Fruit fly (Drosophila melanogaster) whole organism, embryonic: ENCODE data around the gene ZnT63C.

Experiments used
- Atf-2 ChIP-seq: fragments of 200-800 bp; sonication (Bioruptor generic); optimal IDR thresholded peaks from 2 replicates; lab custom pipeline; 2016; ENCODE audit warnings: missing biosample characterization, missing genetic modification characterization
- Awh ChIP-seq: fragments of 200-800 bp; sonication (Bioruptor generic); IDR thresholded peaks from 2 replicates; pipeline ENCODE4, ENCODE4 v1.3.6; 2022; ENCODE audit warnings: missing biosample characterization, missing genetic modification characterization
- B-H2 ChIP-seq: fragments of 200-800 bp; sonication (Bioruptor generic); optimal IDR thresholded peaks from 2 replicates; lab custom pipeline; 2018; ENCODE audit warnings: missing biosample characterization, mild to moderate bottlenecking, missing genetic modification characterization
- Blimp-1 ChIP-seq: fragments of 200-800 bp; sonication (Bioruptor generic); optimal IDR thresholded peaks from 3 replicates; lab custom pipeline; 2018; ENCODE audit warnings: missing biosample characterization, missing genetic modification characterization, mild to moderate bottlenecking, moderate library complexity, missing genetic modification reagents
- CG10654 ChIP-seq: fragments of 200-800 bp; sonication (Bioruptor generic); optimal IDR thresholded peaks from 2 replicates; lab custom pipeline; 2016; ENCODE audit warnings: missing biosample characterization, missing genetic modification characterization
- CG10979 ChIP-seq: fragments of 200-800 bp; sonication (Bioruptor generic); optimal IDR thresholded peaks from 2 replicates; lab custom pipeline; 2018; ENCODE audit warnings: missing biosample characterization, mild to moderate bottlenecking, missing genetic modification characterization, moderate library complexity
- CG11398 ChIP-seq: fragments of 200-800 bp; sonication (Bioruptor generic); optimal IDR thresholded peaks from 2 replicates; lab custom pipeline; 2016; ENCODE audit warnings: missing biosample characterization, missing genetic modification characterization
- CG12236 ChIP-seq: fragments of 200-800 bp; sonication (Bioruptor generic); optimal IDR thresholded peaks from 2 replicates; lab custom pipeline; 2016; ENCODE audit warnings: missing biosample characterization, missing genetic modification characterization
- CG13296 ChIP-seq: fragments of 200-800 bp; sonication (Bioruptor generic); optimal IDR thresholded peaks from 3 replicates; lab custom pipeline; 2018; ENCODE audit warnings: missing biosample characterization, mild to moderate bottlenecking, missing genetic modification characterization
- CG13424 ChIP-seq: fragments of 200-800 bp; sonication (Bioruptor generic); optimal IDR thresholded peaks from 2 replicates; lab custom pipeline; 2019; ENCODE audit warnings: missing biosample characterization, mild to moderate bottlenecking, missing genetic modification characterization, moderate library complexity
- CG13894 ChIP-seq: fragments of 200-800 bp; sonication (Bioruptor generic); optimal IDR thresholded peaks from 3 replicates; lab custom pipeline; 2018; ENCODE audit warnings: missing biosample characterization, mild to moderate bottlenecking, missing genetic modification characterization, moderate library complexity
- CG15479 ChIP-seq: fragments of 200-800 bp; sonication (Bioruptor generic); optimal IDR thresholded peaks from 3 replicates; lab custom pipeline; 2019; ENCODE audit warnings: missing biosample characterization, mild to moderate bottlenecking, missing genetic modification characterization, moderate library complexity
- CG17359 ChIP-seq: fragments of 200-800 bp; sonication (Bioruptor generic); optimal IDR thresholded peaks from 3 replicates; lab custom pipeline; 2018; ENCODE audit warnings: missing biosample characterization, mild to moderate bottlenecking, missing genetic modification characterization, moderate library complexity
- CG17385 ChIP-seq: fragments of 200-800 bp; sonication (Bioruptor generic); optimal IDR thresholded peaks from 3 replicates; lab custom pipeline; 2018; ENCODE audit warnings: missing biosample characterization, mild to moderate bottlenecking, missing genetic modification characterization
- CG18262 ChIP-seq: fragments of 200-800 bp; optimal IDR thresholded peaks from 3 replicates; lab custom pipeline; 2019; ENCODE audit warnings: missing biosample characterization, mild to moderate bottlenecking, missing genetic modification characterization, moderate library complexity
- CG2712 ChIP-seq: fragments of 200-800 bp; optimal IDR thresholded peaks from 3 replicates; lab custom pipeline; 2019; ENCODE audit warnings: missing biosample characterization, mild to moderate bottlenecking, missing genetic modification characterization, moderate library complexity
- CG31441 ChIP-seq: fragments of 200-800 bp; sonication (Bioruptor generic); IDR thresholded peaks from 2 replicates; pipeline ENCODE4 v1.3.6; 2022; ENCODE audit warnings: missing biosample characterization, missing genetic modification characterization
- CG4360 ChIP-seq: fragments of 200-800 bp; sonication (Bioruptor generic); IDR thresholded peaks from 2 replicates; pipeline ENCODE4 v1.3.6; 2022; ENCODE audit warnings: missing biosample characterization, missing genetic modification characterization
- CG6175 ChIP-seq: fragments of 200-800 bp; sonication (Bioruptor generic); IDR thresholded peaks from 3 replicates; pipeline ENCODE4 v1.3.6; 2022; ENCODE audit warnings: missing biosample characterization, missing genetic modification characterization
- CG6654 ChIP-seq: fragments of 200-800 bp; sonication (Bioruptor generic); optimal IDR thresholded peaks from 2 replicates; lab custom pipeline; 2017; ENCODE audit warnings: missing biosample characterization, mild to moderate bottlenecking, missing genetic modification characterization
- CG6683 ChIP-seq: fragments of 200-800 bp; sonication (Bioruptor generic); optimal IDR thresholded peaks from 2 replicates; lab custom pipeline; 2017; ENCODE audit warnings: missing biosample characterization, mild to moderate bottlenecking, missing genetic modification characterization, missing genetic modification reagents
- CG6854 ChIP-seq: fragments of 200-800 bp; sonication (Bioruptor generic); optimal IDR thresholded peaks from 3 replicates; lab custom pipeline; 2017; ENCODE audit warnings: missing biosample characterization, mild to moderate bottlenecking, missing genetic modification characterization
- CG7928 ChIP-seq: fragments of 200-800 bp; sonication (Bioruptor generic); optimal IDR thresholded peaks from 2 replicates; lab custom pipeline; 2017; ENCODE audit warnings: missing biosample characterization, mild to moderate bottlenecking, missing genetic modification characterization
- CG8388 ChIP-seq: fragments of 200-800 bp; sonication (Bioruptor generic); optimal IDR thresholded peaks from 2 replicates; lab custom pipeline; 2019; ENCODE audit warnings: missing biosample characterization, mild to moderate bottlenecking, missing genetic modification characterization, moderate library complexity
- CG9437 ChIP-seq: fragments of 200-800 bp; sonication (Bioruptor generic); optimal IDR thresholded peaks from 2 replicates; lab custom pipeline; 2018; ENCODE audit warnings: missing biosample characterization, mild to moderate bottlenecking, missing genetic modification characterization
- CG9727 ChIP-seq: fragments of 200-800 bp; sonication (Bioruptor generic); optimal IDR thresholded peaks from 3 replicates; lab custom pipeline; 2017; ENCODE audit warnings: missing biosample characterization, mild to moderate bottlenecking, missing genetic modification characterization
- Drgx ChIP-seq: fragments of 200-800 bp; sonication (Bioruptor generic); IDR thresholded peaks from 2 replicates; pipeline ENCODE4 v1.3.6; 2022; ENCODE audit warnings: missing biosample characterization, missing genetic modification characterization
- HmgZ ChIP-seq: fragments of 200-800 bp; sonication (Bioruptor generic); optimal IDR thresholded peaks from 2 replicates; lab custom pipeline; 2018; ENCODE audit warnings: missing biosample characterization, mild to moderate bottlenecking, missing genetic modification characterization
- Lhr ChIP-seq: fragments of 200-800 bp; sonication (Bioruptor generic); optimal IDR thresholded peaks from 3 replicates; lab custom pipeline; 2017; ENCODE audit warnings: mild to moderate bottlenecking, missing biosample characterization, missing genetic modification reagents, missing genetic modification characterization
- Neu2 ChIP-seq: fragments of 200-800 bp; sonication (Bioruptor generic); optimal IDR thresholded peaks from 3 replicates; lab custom pipeline; 2016; ENCODE audit warnings: missing biosample characterization, missing genetic modification characterization, borderline replicate concordance
- Oaz ChIP-seq: fragments of 200-800 bp; sonication (Bioruptor generic); IDR thresholded peaks from 2 replicates; pipeline ENCODE4 v1.3.6; 2022; ENCODE audit warnings: missing biosample characterization, missing genetic modification characterization
- PHDP ChIP-seq: fragments of 200-800 bp; sonication (Bioruptor generic); optimal IDR thresholded peaks from 3 replicates; lab custom pipeline; 2018; ENCODE audit warnings: missing biosample characterization, mild to moderate bottlenecking, missing genetic modification characterization, moderate library complexity
- Rfx ChIP-seq: fragments of 200-800 bp; sonication (Bioruptor generic); IDR thresholded peaks from 2 replicates; pipeline ENCODE4 v1.3.6; 2022; ENCODE audit warnings: missing biosample characterization, missing genetic modification characterization
- Rx ChIP-seq: fragments of 200-800 bp; sonication (Bioruptor generic); IDR thresholded peaks from 2 replicates; pipeline ENCODE4 v1.3.6; 2022; ENCODE audit warnings: missing biosample characterization, missing genetic modification characterization
- Spps ChIP-seq: fragments of 200-800 bp; sonication (Bioruptor generic); optimal IDR thresholded peaks from 2 replicates; lab custom pipeline; 2018; ENCODE audit warnings: missing biosample characterization, mild to moderate bottlenecking, missing genetic modification characterization
- TFAM ChIP-seq: fragments of 200-800 bp; sonication (Bioruptor generic); optimal IDR thresholded peaks from 2 replicates; lab custom pipeline; 2017; ENCODE audit warnings: missing biosample characterization, missing genetic modification characterization, inconsistent platforms
- Vsx1 ChIP-seq: fragments of 200-800 bp; sonication (Bioruptor generic); optimal IDR thresholded peaks from 2 replicates; lab custom pipeline; 2017; ENCODE audit warnings: missing biosample characterization, mild to moderate bottlenecking, missing genetic modification characterization, missing genetic modification reagents
- aop ChIP-seq: fragments of 200-800 bp; sonication (Bioruptor generic); IDR thresholded peaks from 2 replicates; pipeline ENCODE4 v1.3.6; 2022; ENCODE audit warnings: missing biosample characterization, missing genetic modification characterization
- dati ChIP-seq: fragments of 200-800 bp; sonication (Bioruptor generic); IDR thresholded peaks from 2 replicates; pipeline ENCODE4 v1.3.6; 2022; ENCODE audit warnings: missing biosample characterization, missing genetic modification characterization
- disco-r ChIP-seq: fragments of 200-800 bp; sonication (Bioruptor generic); optimal IDR thresholded peaks from 2 replicates; lab custom pipeline; 2016; ENCODE audit warnings: missing biosample characterization, missing genetic modification characterization
- dmrt11E ChIP-seq: fragments of 200-800 bp; sonication (Bioruptor generic); optimal IDR thresholded peaks from 3 replicates; lab custom pipeline; 2018; ENCODE audit warnings: missing biosample characterization, mild to moderate bottlenecking, missing genetic modification characterization, moderate library complexity
- fd96Cb ChIP-seq: fragments of 200-800 bp; sonication (Bioruptor generic); optimal IDR thresholded peaks from 2 replicates; lab custom pipeline; 2018; ENCODE audit warnings: missing biosample characterization, mild to moderate bottlenecking, missing genetic modification characterization, moderate library complexity
- gem ChIP-seq: fragments of 200-800 bp; sonication (Bioruptor generic); optimal IDR thresholded peaks from 2 replicates; lab custom pipeline; 2019; ENCODE audit warnings: missing biosample characterization, mild to moderate bottlenecking, missing genetic modification characterization, moderate library complexity
- grau ChIP-seq: fragments of 200-800 bp; optimal IDR thresholded peaks from 3 replicates; lab custom pipeline; 2019; ENCODE audit warnings: missing biosample characterization, mild to moderate bottlenecking, missing genetic modification characterization, moderate library complexity
- insv ChIP-seq, 2 experiments: fragments of 200-800 bp; sonication (Bioruptor generic); optimal IDR thresholded peaks; 3 replicates each; lab custom pipeline; 2016 to 2018; ENCODE audit warnings: missing biosample characterization in 2 of 2, missing genetic modification characterization in 2 of 2
- nmo ChIP-seq: fragments of 200-800 bp; sonication (Bioruptor generic); optimal IDR thresholded peaks from 2 replicates; lab custom pipeline; 2018; ENCODE audit warnings: missing biosample characterization, mild to moderate bottlenecking, missing genetic modification characterization, moderate library complexity
- pan ChIP-seq, 4 experiments: fragments of >200 bp in 3 of 4; fragments of 200-800 bp in 1 of 4; sonication (Bioruptor generic) in 1 of 4; optimal IDR thresholded peaks in 3 of 4; IDR thresholded peaks in 1 of 4; 2 replicates each; pipeline versions ENCODE4 v1.3.6 to Lab custom; 2017 to 2022; ENCODE audit warnings: missing biosample characterization in 2 of 4, missing genetic modification characterization in 2 of 4, mixed read lengths in 1 of 4
- phol ChIP-seq: fragments of 200-800 bp; sonication (Bioruptor generic); optimal IDR thresholded peaks from 3 replicates; lab custom pipeline; 2018; ENCODE audit warnings: missing biosample characterization, mild to moderate bottlenecking, missing genetic modification characterization, moderate library complexity
- shn ChIP-seq: fragments of 200-800 bp; sonication (Bioruptor generic); optimal IDR thresholded peaks from 3 replicates; lab custom pipeline; 2016; ENCODE audit warnings: missing biosample characterization, missing genetic modification characterization

The ZnT63C gene

dm6 chr3L:3338882-3339590 is 35.5 kb downstream of the ZnT63C start (continued):
- TF ChIP-seq CG6175 (GFP tag; lab: Robert Waterston, UW) = no peak
- TF ChIP-seq CG6654 (GFP tag; lab: Kevin White, UChicago) = peak; percentile 93
- TF ChIP-seq Drgx (GFP tag; lab: Robert Waterston, UW) = peak; percentile 75
- TF ChIP-seq Blimp-1 = peak; percentile 34
- TF ChIP-seq gem (tag; lab: Kevin White, UChicago) = peak; percentile 25
- TF ChIP-seq CG7928 (GFP tag; lab: Kevin White, UChicago) = no peak
- no peak for TF ChIP-seq disco-r (GFP tag; lab: Kevin White, UChicago)
- peak; percentile 97 to 99 for TF ChIP-seq insv (GFP tag; optimal IDR thresholded peaks at IDR 0.05; lab: Kevin White, UChicago)
- TF ChIP-seq Neu2 (GFP tag; lab: Kevin White, UChicago) = peak; percentile 88
- no peak for TF ChIP-seq Rx (GFP tag; lab: Robert Waterston, UW)
- TF ChIP-seq pan (optimal IDR thresholded peaks at IDR 0.05; lab: Kevin White, UChicago) = no peak
- no peak for TF ChIP-seq pan (GFP tag; optimal IDR thresholded peaks at IDR 0.05 in 1 of 2, IDR thresholded peaks at IDR 0.05 in 1 of 2)
- TF ChIP-seq fd96Cb = peak; percentile 2
- TF ChIP-seq shn (GFP tag; lab: Kevin White, UChicago) = no peak
- peak; percentile 2 for TF ChIP-seq grau
- TF ChIP-seq CG13424 = peak; percentile 10
- no peak for TF ChIP-seq TFAM (GFP tag; lab: Kevin White, UChicago)
- peak; percentile 33 for TF ChIP-seq phol (tag; lab: Kevin White, UChicago)
- peak; percentile 92 for TF ChIP-seq CG4360 (GFP tag; lab: Robert Waterston, UW)
- no peak for TF ChIP-seq CG17385
- TF ChIP-seq nmo (GFP tag; lab: Kevin White, UChicago) = peak; percentile 38
- no peak for TF ChIP-seq HmgZ (tag; lab: Kevin White, UChicago)
- TF ChIP-seq CG9727 (GFP tag; lab: Kevin White, UChicago) = peak; percentile 11
- peak; percentile 8; the same call in 1 of the 2 replicates for TF ChIP-seq CG31441 (GFP tag; lab: Robert Waterston, UW)
- peak; percentile 36 for TF ChIP-seq CG10979
- TF ChIP-seq Rfx (GFP tag; lab: Robert Waterston, UW) = no peak
- peak; percentile 30 for TF ChIP-seq dmrt11E
- TF ChIP-seq Oaz (GFP tag; lab: Robert Waterston, UW) = no peak
- peak; percentile 30 for TF ChIP-seq CG2712 (tag; lab: Kevin White, UChicago)
- no peak for TF ChIP-seq CG13296 (GFP tag; lab: Kevin White, UChicago)
- no peak for TF ChIP-seq aop
- TF ChIP-seq PHDP (tag; lab: Kevin White, UChicago) = peak; percentile 6
- TF ChIP-seq CG8388 (GFP tag; lab: Kevin White, UChicago) = peak; percentile 28
- no peak for TF ChIP-seq Spps (tag; lab: Kevin White, UChicago)
- TF ChIP-seq CG18262 (tag; lab: Kevin White, UChicago) = peak; percentile 48

DNA sequence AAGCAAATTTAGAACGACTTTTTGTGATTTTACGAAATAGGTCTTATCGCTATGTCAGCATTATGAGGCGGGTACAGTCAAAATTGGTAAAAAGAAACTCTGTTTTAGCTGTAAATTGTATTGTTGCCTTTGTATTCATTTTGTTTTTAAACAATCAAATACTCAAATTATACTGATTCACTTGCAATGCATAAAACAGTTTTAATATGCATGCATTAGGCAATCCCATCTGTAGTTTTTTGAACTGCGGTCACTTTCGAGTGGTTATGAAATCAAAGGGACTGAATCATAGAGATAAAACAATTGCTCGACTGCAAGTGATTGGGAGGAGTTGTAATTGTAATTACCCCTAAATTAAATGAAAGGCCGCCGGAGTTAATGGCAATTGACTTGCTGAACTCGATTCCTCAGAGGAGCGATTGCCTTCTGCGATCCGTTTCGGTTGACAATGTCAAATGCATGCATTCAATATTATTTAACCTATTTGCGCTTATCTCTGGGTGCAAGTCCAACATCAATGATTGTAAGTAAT is 36.3 kb downstream of the ZnT63C start:
- TF ChIP-seq CG9437 (GFP tag; lab: Kevin White, UChicago) (no peak), CG12236 (GFP tag; lab: Kevin White, UChicago) (no peak), CG17359 (tag; lab: Kevin White, UChicago) (no peak), CG17385 (no peak), Vsx1 (GFP tag; lab: Kevin White, UChicago) (no peak), CG6854 (no peak), CG13894 (tag; lab: Kevin White, UChicago) (no peak), Lhr (GFP tag; lab: Kevin White, UChicago) (no peak), Awh (GFP tag; lab: Robert Waterston, UW) (no peak), CG10654 (GFP tag; lab: Kevin White, UChicago) (no peak), CG6683 (no peak), CG15479 (no peak), B-H2 (GFP tag; lab: Kevin White, UChicago) (no peak), dati (GFP tag; lab: Robert Waterston, UW) (no peak), CG11398 (GFP tag; lab: Kevin White, UChicago) (no peak), Atf-2 (GFP tag; lab: Kevin White, UChicago) (no peak)
